Worm (Caenorhabditis elegans) whole organism, L1 larva: Measurements from ENCODE around the gene R151.10.

ENCODE experiments used
- ama-1 ChIP-seq: fragments of 150-350 bp; optimal IDR thresholded peaks from 2 replicates; lab custom pipeline; 2014
- dpl-1 ChIP-seq, 3 experiments: fragments of 150-350 bp in 2 of 3; sonication (generic microtip) in 1 of 3; optimal IDR thresholded peaks; 2 replicates each; lab custom pipeline; 2014 to 2017; ENCODE audit warnings: missing biosample characterization in 3 of 3, missing genetic modification characterization in 3 of 3, missing genetic modification reagents in 3 of 3
- fos-1 ChIP-seq: fragments of 150-350 bp; optimal IDR thresholded peaks from 2 replicates; lab custom pipeline; 2014; ENCODE audit warnings: missing biosample characterization, missing genetic modification characterization
- hlh-4 ChIP-seq: sonication (generic microtip); optimal IDR thresholded peaks from 2 replicates; lab custom pipeline; 2016; ENCODE audit warnings: mild to moderate bottlenecking, missing genetic modification characterization, missing compliant biosample characterization
- nhr-77 ChIP-seq: fragments of 150-350 bp; optimal IDR thresholded peaks from 2 replicates; lab custom pipeline; 2014; ENCODE audit warnings: missing biosample characterization, missing genetic modification characterization
- zag-1 ChIP-seq: fragments of 150-350 bp; optimal IDR thresholded peaks from 2 replicates; lab custom pipeline; 2014; ENCODE audit warnings: missing biosample characterization, missing genetic modification characterization

ce11 chrIII:7192942-7193665 lies 37.6 kb downstream of the R151.10 start, which contains the start of gene mec-14:
- no peak for TF ChIP-seq zag-1 (tag; lab: Kevin White, UChicago)
- no peak for TF ChIP-seq hlh-4 (tag; lab: Kevin White, UChicago)
- TF ChIP-seq ama-1 (lab: Kevin White, UChicago), result no peak
- TF ChIP-seq nhr-77 (tag; lab: Kevin White, UChicago), result no peak
- TF ChIP-seq dpl-1 (GFP tag; optimal IDR thresholded peaks at IDR 0.05; lab: Kevin White, UChicago), result no peak
- TF ChIP-seq fos-1 (tag; lab: Kevin White, UChicago), result no peak
